Fruit fly (Drosophila melanogaster) whole organism, embryonic: ENCODE measurements around the gene CG13829.

ENCODE experiments used
- Aef1 ChIP-seq: fragments of 200-800 bp; sonication (Bioruptor generic); IDR thresholded peaks from 3 replicates; pipeline ENCODE4 v1.3.6; 2022; ENCODE audit warnings: missing biosample characterization, missing genetic modification characterization
- B-H1 ChIP-seq: fragments of 200-800 bp; sonication (Bioruptor generic); IDR thresholded peaks from 3 replicates; pipeline ENCODE4 v1.3.6; 2022; ENCODE audit warnings: missing biosample characterization, missing genetic modification characterization
- Blimp-1 ChIP-seq: fragments of 200-800 bp; sonication (Bioruptor generic); optimal IDR thresholded peaks from 3 replicates; lab custom pipeline; 2018; ENCODE audit warnings: missing biosample characterization, missing genetic modification characterization, mild to moderate bottlenecking, moderate library complexity, missing genetic modification reagents
- CG10147 ChIP-seq: fragments of 200-800 bp; sonication (Bioruptor generic); optimal IDR thresholded peaks from 2 replicates; lab custom pipeline; 2019; ENCODE audit warnings: missing biosample characterization, mild to moderate bottlenecking, missing genetic modification characterization, moderate library complexity
- CG10462 ChIP-seq: fragments of 200-800 bp; sonication (Bioruptor generic); optimal IDR thresholded peaks from 2 replicates; lab custom pipeline; 2016; ENCODE audit warnings: missing biosample characterization, missing genetic modification characterization
- CG11247 ChIP-seq: fragments of 200-800 bp; sonication (Bioruptor generic); IDR thresholded peaks from 2 replicates; pipeline ENCODE4 v1.3.6; 2022; ENCODE audit warnings: missing biosample characterization, missing genetic modification characterization
- CG13296 ChIP-seq: fragments of 200-800 bp; sonication (Bioruptor generic); optimal IDR thresholded peaks from 3 replicates; lab custom pipeline; 2018; ENCODE audit warnings: missing biosample characterization, mild to moderate bottlenecking, missing genetic modification characterization
- CG14050 ChIP-seq: fragments of 200-800 bp; sonication (Bioruptor generic); IDR thresholded peaks from 3 replicates; pipeline ENCODE4 v1.3.6; 2022; ENCODE audit warnings: missing biosample characterization, missing genetic modification characterization
- CG14710 ChIP-seq: fragments of 200-800 bp; sonication (Bioruptor generic); optimal IDR thresholded peaks from 3 replicates; lab custom pipeline; 2019; ENCODE audit warnings: missing biosample characterization, mild to moderate bottlenecking, missing genetic modification characterization, moderate library complexity
- CG16779 ChIP-seq: fragments of 200-800 bp; sonication (Bioruptor generic); IDR thresholded peaks from 2 replicates; pipeline ENCODE4 v1.3.6; 2022; ENCODE audit warnings: missing biosample characterization, missing genetic modification characterization
- CG16815 ChIP-seq: fragments of 200-800 bp; sonication (Bioruptor generic); optimal IDR thresholded peaks from 3 replicates; lab custom pipeline; 2017; ENCODE audit warnings: missing biosample characterization, mild to moderate bottlenecking, missing genetic modification characterization
- CG17328 ChIP-seq: fragments of 200-800 bp; sonication (Bioruptor generic); IDR thresholded peaks from 2 replicates; pipeline ENCODE4 v1.3.6; 2022; ENCODE audit warnings: missing biosample characterization, missing genetic modification characterization
- CG1792 ChIP-seq: fragments of 200-800 bp; sonication (Bioruptor generic); optimal IDR thresholded peaks from 2 replicates; lab custom pipeline; 2016; ENCODE audit warnings: missing biosample characterization, missing genetic modification characterization
- CG18599 ChIP-seq: fragments of 200-800 bp; sonication (Bioruptor generic); optimal IDR thresholded peaks from 3 replicates; lab custom pipeline; 2017; ENCODE audit warnings: missing biosample characterization, missing genetic modification characterization, mild to moderate bottlenecking, moderate library complexity, missing genetic modification reagents
- CG2199 ChIP-seq: fragments of 200-800 bp; sonication (Bioruptor generic); IDR thresholded peaks from 3 replicates; pipeline ENCODE4 v1.3.6; 2022; ENCODE audit warnings: missing biosample characterization, missing genetic modification characterization
- CG32532 ChIP-seq: fragments of 200-800 bp; sonication (Bioruptor generic); IDR thresholded peaks from 2 replicates; pipeline ENCODE4 v1.3.6; 2022; ENCODE audit warnings: missing biosample characterization, missing genetic modification characterization
- CG33213 ChIP-seq: fragments of 200-800 bp; sonication (Bioruptor generic); optimal IDR thresholded peaks from 3 replicates; lab custom pipeline; 2016; ENCODE audit warnings: missing biosample characterization, missing genetic modification characterization
- CG34224 ChIP-seq: fragments of 200-800 bp; sonication (Bioruptor generic); IDR thresholded peaks from 3 replicates; pipeline ENCODE4 v1.3.6; 2022; ENCODE audit warnings: missing biosample characterization, missing genetic modification characterization; ENCODE audit not compliant: partially characterized antibody
- CG4617 ChIP-seq: fragments of 200-800 bp; sonication (Bioruptor generic); optimal IDR thresholded peaks from 3 replicates; lab custom pipeline; 2016; ENCODE audit warnings: missing biosample characterization, missing genetic modification characterization, borderline replicate concordance
- CG7745 ChIP-seq: fragments of 200-800 bp; sonication (Bioruptor generic); optimal IDR thresholded peaks from 2 replicates; lab custom pipeline; 2018; ENCODE audit warnings: missing biosample characterization, mild to moderate bottlenecking, missing genetic modification characterization, moderate library complexity
- CG7928 ChIP-seq: fragments of 200-800 bp; sonication (Bioruptor generic); optimal IDR thresholded peaks from 2 replicates; lab custom pipeline; 2017; ENCODE audit warnings: missing biosample characterization, mild to moderate bottlenecking, missing genetic modification characterization
- CG8478 ChIP-seq: fragments of >200 bp; optimal IDR thresholded peaks from 2 replicates; lab custom pipeline; 2018
- Dbx ChIP-seq: fragments of 200-800 bp; sonication (Bioruptor generic); IDR thresholded peaks from 3 replicates; pipeline ENCODE4 v1.3.6; 2022; ENCODE audit warnings: missing biosample characterization, missing genetic modification characterization
- Eip74EF ChIP-seq, 2 experiments: fragments of 200-800 bp in 1 of 2; fragments of >200 bp in 1 of 2; sonication (Bioruptor generic) in 1 of 2; optimal IDR thresholded peaks; 2 replicates each; lab custom pipeline; 2017 to 2019; ENCODE audit warnings: missing biosample characterization in 2 of 2, missing genetic modification characterization in 2 of 2, mild to moderate bottlenecking in 1 of 2, moderate library complexity in 1 of 2
- Fer2 ChIP-seq: fragments of 200-800 bp; sonication (Bioruptor generic); optimal IDR thresholded peaks from 2 replicates; lab custom pipeline; 2018; ENCODE audit warnings: missing biosample characterization, mild to moderate bottlenecking, missing genetic modification characterization, moderate library complexity
- H2.0 ChIP-seq: fragments of 200-800 bp; sonication (Bioruptor generic); IDR thresholded peaks from 2 replicates; pipeline ENCODE4 v1.3.6; 2022; ENCODE audit warnings: missing biosample characterization, missing genetic modification characterization
- MBD-R2 ChIP-seq: fragments of 200-800 bp; sonication (Bioruptor generic); IDR thresholded peaks from 2 replicates; pipeline ENCODE4 v1.3.6; 2022; ENCODE audit warnings: missing biosample characterization, missing genetic modification characterization
- Max ChIP-seq: fragments of 200-800 bp; sonication (Bioruptor generic); optimal IDR thresholded peaks from 2 replicates; lab custom pipeline; 2016; ENCODE audit warnings: missing biosample characterization, mild to moderate bottlenecking, missing genetic modification characterization
- NC2α ChIP-seq: fragments of 200-800 bp; sonication (Bioruptor generic); optimal IDR thresholded peaks from 2 replicates; lab custom pipeline; 2016; ENCODE audit warnings: missing biosample characterization, missing genetic modification characterization
- NK7.1 ChIP-seq: fragments of 200-800 bp; sonication (Bioruptor generic); optimal IDR thresholded peaks from 3 replicates; lab custom pipeline; 2016; ENCODE audit warnings: missing biosample characterization, missing genetic modification characterization
- NfI ChIP-seq: fragments of 200-800 bp; sonication (Bioruptor generic); optimal IDR thresholded peaks from 3 replicates; lab custom pipeline; 2018; ENCODE audit warnings: missing biosample characterization, mild to moderate bottlenecking, missing genetic modification characterization, moderate library complexity
- Ravus ChIP-seq: fragments of 200-800 bp; sonication (Bioruptor generic); IDR thresholded peaks from 2 replicates; pipeline ENCODE4 v1.3.6; 2022; ENCODE audit warnings: missing biosample characterization, missing genetic modification characterization
- Rfx ChIP-seq: fragments of 200-800 bp; sonication (Bioruptor generic); IDR thresholded peaks from 2 replicates; pipeline ENCODE4 v1.3.6; 2022; ENCODE audit warnings: missing biosample characterization, missing genetic modification characterization
- Sox102F ChIP-seq: fragments of 200-800 bp; sonication (Bioruptor generic); optimal IDR thresholded peaks from 2 replicates; lab custom pipeline; 2018; ENCODE audit warnings: missing biosample characterization, mild to moderate bottlenecking, missing genetic modification characterization, moderate library complexity
- TFAM ChIP-seq: fragments of 200-800 bp; sonication (Bioruptor generic); optimal IDR thresholded peaks from 2 replicates; lab custom pipeline; 2017; ENCODE audit warnings: missing biosample characterization, missing genetic modification characterization, inconsistent platforms
- abd-A ChIP-seq: fragments of 200-800 bp; sonication (Bioruptor generic); optimal IDR thresholded peaks from 3 replicates; lab custom pipeline; 2019; ENCODE audit warnings: missing biosample characterization, mild to moderate bottlenecking, missing genetic modification characterization, moderate library complexity
- btn ChIP-seq: fragments of 200-800 bp; sonication (Bioruptor generic); optimal IDR thresholded peaks from 2 replicates; lab custom pipeline; 2016; ENCODE audit warnings: missing biosample characterization, missing genetic modification characterization
- chinmo ChIP-seq: fragments of 200-800 bp; sonication (Bioruptor generic); IDR thresholded peaks from 4 replicates; pipeline ENCODE4 v1.3.6; 2022; ENCODE audit warnings: missing biosample characterization, missing genetic modification characterization; ENCODE audit not compliant: partially characterized antibody
- disco-r ChIP-seq: fragments of 200-800 bp; sonication (Bioruptor generic); optimal IDR thresholded peaks from 2 replicates; lab custom pipeline; 2016; ENCODE audit warnings: missing biosample characterization, missing genetic modification characterization
- gce ChIP-seq: fragments of 200-800 bp; sonication (Bioruptor generic); IDR thresholded peaks from 3 replicates; pipeline ENCODE4 v1.3.6; 2022; ENCODE audit warnings: missing biosample characterization, missing genetic modification characterization
- h ChIP-seq: fragments of >200 bp; optimal IDR thresholded peaks from 2 replicates; lab custom pipeline; 2017
- org-1 ChIP-seq: fragments of 200-800 bp; sonication (Bioruptor generic); optimal IDR thresholded peaks from 2 replicates; lab custom pipeline; 2017; ENCODE audit warnings: missing biosample characterization, missing genetic modification characterization
- prd ChIP-seq, 3 experiments: fragments of >200 bp in 2 of 3; fragments of 200-800 bp in 1 of 3; sonication (Bioruptor generic) in 1 of 3; optimal IDR thresholded peaks in 2 of 3; IDR thresholded peaks in 1 of 3; 2 replicates in 2 of 3; 3 replicates in 1 of 3; pipeline versions ENCODE4 v1.3.6 to Lab custom; 2017 to 2022; ENCODE audit warnings: missing biosample characterization in 1 of 3, missing genetic modification characterization in 1 of 3
- psq ChIP-seq: fragments of 200-800 bp; sonication (Bioruptor generic); optimal IDR thresholded peaks from 2 replicates; lab custom pipeline; 2017; ENCODE audit warnings: missing biosample characterization, missing genetic modification characterization
- pum ChIP-seq: fragments of 200-800 bp; sonication (Bioruptor generic); optimal IDR thresholded peaks from 2 replicates; lab custom pipeline; 2016; ENCODE audit warnings: missing biosample characterization, missing genetic modification characterization
- salm ChIP-seq: fragments of 200-800 bp; sonication (Bioruptor generic); optimal IDR thresholded peaks from 2 replicates; lab custom pipeline; 2018; ENCODE audit warnings: missing biosample characterization, mild to moderate bottlenecking, missing genetic modification characterization
- schlank ChIP-seq: fragments of 200-800 bp; sonication (Bioruptor generic); optimal IDR thresholded peaks from 2 replicates; lab custom pipeline; 2018; ENCODE audit warnings: missing biosample characterization, mild to moderate bottlenecking, missing genetic modification characterization
- shn ChIP-seq: fragments of 200-800 bp; sonication (Bioruptor generic); optimal IDR thresholded peaks from 3 replicates; lab custom pipeline; 2016; ENCODE audit warnings: missing biosample characterization, missing genetic modification characterization
- slbo ChIP-seq: fragments of 200-800 bp; sonication (Bioruptor generic); IDR thresholded peaks from 2 replicates; pipeline ENCODE4 v1.3.6; 2022; ENCODE audit warnings: missing biosample characterization, missing genetic modification characterization
- toy ChIP-seq: fragments of 200-800 bp; sonication (Bioruptor generic); IDR thresholded peaks from 2 replicates; pipeline ENCODE4 v1.3.6; 2022; ENCODE audit warnings: missing biosample characterization, missing genetic modification characterization

CG13829 gene

DNA sequence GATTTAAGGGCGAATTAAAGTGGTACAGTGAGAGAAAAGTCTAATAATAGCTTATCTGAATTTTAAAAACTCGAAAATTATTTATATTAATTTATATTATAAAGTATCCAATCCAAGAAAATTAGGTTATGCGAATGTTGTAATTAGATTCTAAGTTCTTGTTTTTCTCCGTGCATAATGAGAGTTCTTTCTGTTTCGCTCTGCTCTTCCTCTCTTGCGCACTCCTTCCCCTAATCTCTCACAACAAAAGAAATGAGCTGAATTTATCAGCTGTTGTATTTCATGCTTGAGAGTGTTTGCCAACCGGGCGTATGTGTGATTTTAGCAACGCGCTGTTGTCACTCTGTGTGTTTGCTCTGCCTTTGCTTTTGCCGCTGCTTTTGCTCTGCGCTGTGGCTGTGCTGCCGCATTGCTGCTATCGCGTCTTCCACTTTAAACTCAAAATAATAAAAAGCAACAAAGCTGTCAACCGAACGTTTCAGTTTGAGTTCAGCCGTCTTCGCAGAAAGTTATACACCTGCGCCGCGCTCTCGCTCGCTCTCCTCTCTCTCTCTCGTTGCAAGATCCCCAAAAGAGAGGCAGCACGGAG lies 12.3 kb upstream of the CG13829 start, which contains the start of gene CG46310 (continued):
- TF ChIP-seq TFAM (GFP tag; lab: Kevin White, UChicago) (no peak), CG34224 (GFP tag; lab: Robert Waterston, UW) (0 out of 3 replicates have a peak, but pooled peaks have one; percentile 25), CG10147 (peak; percentile 38), CG14710 (tag; lab: Kevin White, UChicago) (no peak), CG16815 (GFP tag; lab: Kevin White, UChicago) (no peak), CG7928 (GFP tag; lab: Kevin White, UChicago) (peak; percentile 9), slbo (peak; percentile 86), CG17328 (GFP tag; lab: Robert Waterston, UW) (peak; percentile 75), CG16779 (peak; percentile 74), Ravus (GFP tag; lab: Robert Waterston, UW) (peak; percentile 85), shn (GFP tag; lab: Kevin White, UChicago) (peak; percentile 0), CG7745 (tag; lab: Kevin White, UChicago) (no peak), Max (peak; percentile 34), NfI (GFP tag; lab: Kevin White, UChicago) (peak; percentile 39), Fer2 (tag; lab: Kevin White, UChicago) (no peak), abd-A (tag; lab: Kevin White, UChicago) (no peak), NC2α (GFP tag; lab: Kevin White, UChicago) (no peak), org-1 (GFP tag; lab: Kevin White, UChicago) (peak; percentile 74), NK7.1 (no peak), Eip74EF (GFP tag; optimal IDR thresholded peaks at IDR 0.05; lab: Kevin White, UChicago) (peak in 1 of 2 experiments; percentile 43), Blimp-1 (GFP tag; lab: Kevin White, UChicago) (peak; percentile 68), Dbx (GFP tag; lab: Robert Waterston, UW) (peak; percentile 79), CG32532 (GFP tag; lab: Robert Waterston, UW) (peak; percentile 92), psq (GFP tag; lab: Kevin White, UChicago) (peak; percentile 37), CG11247 (GFP tag; lab: Robert Waterston, UW) (peak; percentile 79), B-H1 (GFP tag; lab: Robert Waterston, UW) (peak; percentile 40; the same call in 2 of the 3 replicates), chinmo (GFP tag; lab: Robert Waterston, UW) (peak; percentile 81; the same call in 3 of the 4 replicates), toy (GFP tag; lab: Robert Waterston, UW) (peak; percentile 74), gce (GFP tag; lab: Robert Waterston, UW) (peak; percentile 70; the same call in 2 of the 3 replicates), Rfx (GFP tag; lab: Robert Waterston, UW) (peak; percentile 94), schlank (tag; lab: Kevin White, UChicago) (peak; percentile 28), CG13296 (GFP tag; lab: Kevin White, UChicago) (peak; percentile 51), CG2199 (GFP tag; lab: Robert Waterston, UW) (0 out of 3 replicates have a peak, but pooled peaks have one; percentile 26), CG33213 (GFP tag; lab: Kevin White, UChicago) (no peak), CG18599 (GFP tag; lab: Kevin White, UChicago) (peak; percentile 86), H2.0 (GFP tag; lab: Robert Waterston, UW) (peak; percentile 65), CG1792 (GFP tag; lab: Kevin White, UChicago) (no peak), pum (GFP tag; lab: Kevin White, UChicago) (no peak), disco-r (GFP tag; lab: Kevin White, UChicago) (no peak), btn (GFP tag; lab: Kevin White, UChicago) (no peak), Aef1 (peak; percentile 84), Sox102F (GFP tag; lab: Kevin White, UChicago) (peak; percentile 68), prd (optimal IDR thresholded peaks at IDR 0.05; lab: Kevin White, UChicago) (no peak), prd (GFP tag; IDR thresholded peaks at IDR 0.05; lab: Robert Waterston, UW) (peak; percentile 86), CG10462 (GFP tag; lab: Kevin White, UChicago) (no peak), MBD-R2 (GFP tag; lab: Robert Waterston, UW) (peak; percentile 56; the same call in 1 of the 2 replicates), CG14050 (GFP tag; lab: Robert Waterston, UW) (0 out of 3 replicates have a peak, but pooled peaks have one; percentile 44), salm (tag; lab: Kevin White, UChicago) (peak; percentile 52), h (lab: Kevin White, UChicago) (no peak), CG4617 (no peak), CG8478 (lab: Kevin White, UChicago) (no peak)
